Worm (Caenorhabditis elegans) whole organism, mixed stage, embryonic: ENCODE measurements around the gene col-3.

Experiments
- M03D4.4 ChIP-seq: sonication (generic microtip); optimal IDR thresholded peaks from 2 replicates; lab custom pipeline; 2017; ENCODE audit warnings: mild to moderate bottlenecking, missing genetic modification characterization, missing compliant biosample characterization
- bed-3 ChIP-seq: fragments of 200-800 bp; sonication (Bioruptor generic); optimal IDR thresholded peaks from 3 replicates; lab custom pipeline; 2018; ENCODE audit warnings: mild to moderate bottlenecking, missing genetic modification characterization, moderate library complexity, missing compliant biosample characterization
- blmp-1 ChIP-seq: fragments of 150-350 bp; optimal IDR thresholded peaks from 2 replicates; lab custom pipeline; 2014; ENCODE audit warnings: missing biosample characterization, missing genetic modification characterization
- ceh-39 ChIP-seq: fragments of 150-350 bp; optimal IDR thresholded peaks from 2 replicates; lab custom pipeline; 2014; ENCODE audit warnings: missing biosample characterization, missing genetic modification characterization
- ceh-43 ChIP-seq: fragments of 200-800 bp; sonication (Bioruptor generic); optimal IDR thresholded peaks from 2 replicates; lab custom pipeline; 2018; ENCODE audit warnings: mild to moderate bottlenecking, missing genetic modification characterization, moderate library complexity, missing compliant biosample characterization
- ceh-83 ChIP-seq: fragments of 200-800 bp; sonication (Bioruptor generic); optimal IDR thresholded peaks from 2 replicates; lab custom pipeline; 2018; ENCODE audit warnings: mild to moderate bottlenecking, missing genetic modification characterization, missing compliant biosample characterization
- ces-1 ChIP-seq: fragments of 150-350 bp; optimal IDR thresholded peaks from 2 replicates; lab custom pipeline; 2014; ENCODE audit warnings: missing biosample characterization, missing genetic modification reagents, missing genetic modification characterization
- drap-1 ChIP-seq: fragments of 200-800 bp; sonication (Bioruptor generic); optimal IDR thresholded peaks from 3 replicates; lab custom pipeline; 2018; ENCODE audit warnings: mild to moderate bottlenecking, missing genetic modification characterization, missing compliant biosample characterization
- elt-1 ChIP-seq: sonication (generic microtip); optimal IDR thresholded peaks from 2 replicates; lab custom pipeline; 2017; ENCODE audit warnings: missing genetic modification characterization, mild to moderate bottlenecking, missing compliant biosample characterization, antibody characterized with exemption, moderate library complexity, borderline replicate concordance; ENCODE audit not compliant: insufficient read depth
- elt-3 ChIP-seq: fragments of 150-350 bp; optimal IDR thresholded peaks from 2 replicates; lab custom pipeline; 2014; ENCODE audit warnings: missing biosample characterization, missing genetic modification characterization
- ham-2 ChIP-seq: fragments of 200-800 bp; sonication (Bioruptor generic); optimal IDR thresholded peaks from 2 replicates; lab custom pipeline; 2018; ENCODE audit warnings: mild to moderate bottlenecking, missing genetic modification characterization, missing compliant biosample characterization
- hlh-1 ChIP-seq: fragments of 150-350 bp; optimal IDR thresholded peaks from 2 replicates; lab custom pipeline; 2014; ENCODE audit warnings: missing biosample characterization, missing genetic modification reagents, missing genetic modification characterization
- lin-13 ChIP-seq: fragments of 150-350 bp; optimal IDR thresholded peaks from 2 replicates; lab custom pipeline; 2014; ENCODE audit warnings: missing biosample characterization, missing genetic modification characterization
- lin-32 ChIP-seq: fragments of 200-800 bp; sonication (Bioruptor generic); optimal IDR thresholded peaks from 2 replicates; lab custom pipeline; 2018; ENCODE audit warnings: mild to moderate bottlenecking, missing genetic modification characterization, missing compliant biosample characterization
- lsy-2 ChIP-seq: fragments of 150-350 bp; optimal IDR thresholded peaks from 2 replicates; lab custom pipeline; 2014; ENCODE audit warnings: missing biosample characterization, missing genetic modification characterization
- mab-5 ChIP-seq: fragments of 150-350 bp; optimal IDR thresholded peaks from 2 replicates; lab custom pipeline; 2014; ENCODE audit warnings: missing biosample characterization, missing genetic modification characterization
- mep-1 ChIP-seq: fragments of 150-350 bp; optimal IDR thresholded peaks from 2 replicates; lab custom pipeline; 2017; ENCODE audit warnings: missing biosample characterization, missing genetic modification reagents, missing genetic modification characterization, inconsistent platforms
- mls-2 ChIP-seq: sonication (generic microtip); optimal IDR thresholded peaks from 2 replicates; lab custom pipeline; 2016; ENCODE audit warnings: mild to moderate bottlenecking, missing genetic modification characterization, moderate library complexity, missing compliant biosample characterization
- nhr-12 ChIP-seq: fragments of 150-350 bp; optimal IDR thresholded peaks from 2 replicates; lab custom pipeline; 2014; ENCODE audit warnings: missing biosample characterization, missing genetic modification characterization
- nhr-2 ChIP-seq: fragments of 150-350 bp; optimal IDR thresholded peaks from 2 replicates; lab custom pipeline; 2014; ENCODE audit warnings: missing biosample characterization, missing genetic modification characterization
- nhr-237 ChIP-seq: fragments of 150-350 bp; optimal IDR thresholded peaks from 2 replicates; lab custom pipeline; 2014; ENCODE audit warnings: missing biosample characterization, missing genetic modification characterization
- nhr-28 ChIP-seq: fragments of 150-350 bp; optimal IDR thresholded peaks from 2 replicates; lab custom pipeline; 2014; ENCODE audit warnings: missing biosample characterization, missing genetic modification characterization
- pha-4 ChIP-seq: fragments of 150-350 bp; optimal IDR thresholded peaks from 2 replicates; lab custom pipeline; 2018; ENCODE audit warnings: missing biosample characterization, missing genetic modification reagents, missing genetic modification characterization
- sem-2 ChIP-seq: fragments of 200-800 bp; sonication (Bioruptor generic); optimal IDR thresholded peaks from 2 replicates; lab custom pipeline; 2018; ENCODE audit warnings: mild to moderate bottlenecking, missing genetic modification characterization, missing compliant biosample characterization
- snpc-4 ChIP-seq: fragments of 150-350 bp; optimal IDR thresholded peaks from 2 replicates; lab custom pipeline; 2014; ENCODE audit warnings: missing biosample characterization, missing genetic modification characterization
- sptf-1 ChIP-seq: sonication (generic microtip); optimal IDR thresholded peaks from 2 replicates; lab custom pipeline; 2017; ENCODE audit warnings: mild to moderate bottlenecking, missing genetic modification characterization, moderate library complexity, missing compliant biosample characterization
- unc-120 ChIP-seq: sonication (generic microtip); optimal IDR thresholded peaks from 2 replicates; lab custom pipeline; 2017; ENCODE audit warnings: missing genetic modification characterization, missing compliant biosample characterization; ENCODE audit not compliant: poor library complexity, severe bottlenecking
- unc-39 ChIP-seq: fragments of 150-350 bp; optimal IDR thresholded peaks from 2 replicates; lab custom pipeline; 2014; ENCODE audit warnings: missing biosample characterization, missing genetic modification characterization
- zip-8 ChIP-seq: fragments of 150-350 bp; optimal IDR thresholded peaks from 2 replicates; lab custom pipeline; 2014; ENCODE audit warnings: missing biosample characterization, missing genetic modification characterization
- ztf-11 ChIP-seq: fragments of 150-350 bp; optimal IDR thresholded peaks from 2 replicates; lab custom pipeline; 2014; ENCODE audit warnings: missing biosample characterization, missing genetic modification characterization

col-3 gene

ce11 chrIV:8845922-8846321 is 21.3 kb downstream of the col-3 start:
- TF ChIP-seq drap-1 (GFP tag; lab: Kevin White, UChicago) (no peak), ham-2 (GFP tag; lab: Kevin White, UChicago) (no peak), ceh-43 (GFP tag; lab: Kevin White, UChicago) (no peak), nhr-237 (tag; lab: Kevin White, UChicago) (no peak), blmp-1 (tag; lab: Kevin White, UChicago) (no peak)

ce11 chrIV:8847918-8848317 is 23.3 kb downstream of the col-3 start, which contains the start of gene col-118:
TSS of gene col-118 (plus strand) at chrIV:8848218.
- TF ChIP-seq bed-3 (GFP tag; lab: Kevin White, UChicago) (no peak), pha-4 (tag; lab: Kevin White, UChicago) (no peak), nhr-237 (tag; lab: Kevin White, UChicago) (no peak), lsy-2 (tag; lab: Kevin White, UChicago) (no peak), elt-1 (tag; lab: Kevin White, UChicago) (no peak), mab-5 (tag; lab: Kevin White, UChicago) (no peak), unc-120 (tag; lab: Kevin White, UChicago) (no peak), elt-3 (tag; lab: Kevin White, UChicago) (no peak), nhr-28 (no peak), nhr-2 (tag; lab: Kevin White, UChicago) (no peak), sem-2 (GFP tag; lab: Kevin White, UChicago) (no peak), ham-2 (GFP tag; lab: Kevin White, UChicago) (no peak), snpc-4 (tag; lab: Kevin White, UChicago) (no peak), drap-1 (GFP tag; lab: Kevin White, UChicago) (no peak), mls-2 (tag; lab: Kevin White, UChicago) (no peak), lin-13 (no peak), hlh-1 (tag; lab: Kevin White, UChicago) (no peak)
- TF ChIP-seq, all 35 proteins: peak for 0

- TF ChIP-seq nhr-12 (tag; lab: Kevin White, UChicago) (no peak), drap-1 (GFP tag; lab: Kevin White, UChicago) (no peak), lin-32 (GFP tag; lab: Kevin White, UChicago) (no peak), snpc-4 (tag; lab: Kevin White, UChicago) (no peak), ceh-39 (tag; lab: Kevin White, UChicago) (no peak), sptf-1 (tag; lab: Kevin White, UChicago) (no peak), ceh-83 (GFP tag; lab: Kevin White, UChicago) (no peak), ham-2 (GFP tag; lab: Kevin White, UChicago) (no peak), mep-1 (tag; lab: Kevin White, UChicago) (no peak), zip-8 (tag; lab: Kevin White, UChicago) (no peak), ztf-11 (tag; lab: Kevin White, UChicago) (no peak), M03D4.4 (tag; lab: Kevin White, UChicago) (no peak), nhr-237 (tag; lab: Kevin White, UChicago) (no peak), ces-1 (GFP tag; lab: Kevin White, UChicago) (no peak)
These were observed 24.4 kb downstream of the col-3 start for ce11 chrIV:8848983-8849382.

- TF ChIP-seq lsy-2 (tag; lab: Kevin White, UChicago) (no peak), unc-120 (tag; lab: Kevin White, UChicago) (peak; percentile 53)
These were observed 26.2 kb downstream of the col-3 start for ce11 chrIV:8850807-8851206.

- TF ChIP-seq elt-3 (tag; lab: Kevin White, UChicago), result no peak
- TF ChIP-seq mls-2 (tag; lab: Kevin White, UChicago), result no peak
These were observed 27.6 kb downstream of the col-3 start, which contains the start of gene alp-1 for ce11 chrIV:8852194-8852593. TSS of gene alp-1 (plus strand) at chrIV:8852494.

ce11 chrIV:8853301-8853700 is 28.7 kb downstream of the col-3 start:
- TF ChIP-seq ceh-39 (tag; lab: Kevin White, UChicago) (no peak), mep-1 (tag; lab: Kevin White, UChicago) (no peak), unc-39 (tag; lab: Kevin White, UChicago) (no peak), ces-1 (GFP tag; lab: Kevin White, UChicago) (no peak), lin-32 (GFP tag; lab: Kevin White, UChicago) (no peak), nhr-237 (tag; lab: Kevin White, UChicago) (no peak), ham-2 (GFP tag; lab: Kevin White, UChicago) (peak; percentile 66), ceh-43 (GFP tag; lab: Kevin White, UChicago) (no peak), nhr-28 (no peak)
